Fruit fly (Drosophila melanogaster) whole organism, wandering third instar larva: ENCODE results near the gene Tim17b1.

Experiments used
- CG9705 ChIP-seq: fragments of 200-800 bp; sonication (Bioruptor generic); optimal IDR thresholded peaks from 2 replicates; lab custom pipeline; 2018; ENCODE audit warnings: missing biosample characterization, mild to moderate bottlenecking, missing genetic modification characterization
- Dfd ChIP-seq: fragments of >200 bp; optimal IDR thresholded peaks from 2 replicates; lab custom pipeline; 2017; ENCODE audit warnings: missing biosample characterization, missing genetic modification characterization
- GATAd ChIP-seq: sonication (Bioruptor generic); optimal IDR thresholded peaks from 2 replicates; lab custom pipeline; 2016; ENCODE audit warnings: missing biosample characterization, missing genetic modification characterization
- Hr78 ChIP-seq: fragments of >200 bp; optimal IDR thresholded peaks from 2 replicates; lab custom pipeline; 2017; ENCODE audit warnings: missing biosample characterization, missing genetic modification characterization
- OdsH ChIP-seq: fragments of 200-800 bp; sonication (Bioruptor generic); optimal IDR thresholded peaks from 2 replicates; lab custom pipeline; 2016; ENCODE audit warnings: missing biosample characterization, mild to moderate bottlenecking, missing genetic modification characterization
- dsf ChIP-seq: sonication (Bioruptor generic); optimal IDR thresholded peaks from 2 replicates; lab custom pipeline; 2016; ENCODE audit warnings: missing biosample characterization, missing genetic modification characterization, borderline replicate concordance
- h ChIP-seq: fragments of 200-800 bp; sonication (Bioruptor generic); optimal IDR thresholded peaks from 3 replicates; lab custom pipeline; 2016; ENCODE audit warnings: missing biosample characterization, mild to moderate bottlenecking, missing genetic modification characterization
- sage ChIP-seq: fragments of 200-800 bp; sonication (Bioruptor generic); optimal IDR thresholded peaks from 2 replicates; lab custom pipeline; 2016; ENCODE audit warnings: missing biosample characterization, mild to moderate bottlenecking, missing genetic modification characterization
- woc ChIP-seq: sonication (Bioruptor generic); optimal IDR thresholded peaks from 2 replicates; lab custom pipeline; 2016; ENCODE audit warnings: missing biosample characterization, mild to moderate bottlenecking, missing genetic modification characterization

- TF ChIP-seq Hr78, result no peak
- peak; percentile 33 for TF ChIP-seq sage
- peak; percentile 76 for TF ChIP-seq h (GFP tag; lab: Kevin White, UChicago)
- TF ChIP-seq Dfd (GFP tag; lab: Kevin White, UChicago), result no peak
- TF ChIP-seq GATAd, result peak; percentile 26
- peak; percentile 31 for TF ChIP-seq CG9705 (GFP tag; lab: Kevin White, UChicago)
- TF ChIP-seq dsf (GFP tag; lab: Kevin White, UChicago), result peak; percentile 68
- peak; percentile 73 for TF ChIP-seq woc (GFP tag; lab: Kevin White, UChicago)
- TF ChIP-seq OdsH (GFP tag; lab: Kevin White, UChicago), result peak; percentile 64
Measured at dm6 chr3R:5256462-5257146, 43.3 kb upstream of the Tim17b1 start, which contains the start of the genes Enoph and Hph.
